Fruit fly (Drosophila melanogaster): ENCODE results near the gene Scox.
A peak's percentile ranks its signal among the peaks of the same experiment; 100 is the strongest.

Scox gene

DNA sequence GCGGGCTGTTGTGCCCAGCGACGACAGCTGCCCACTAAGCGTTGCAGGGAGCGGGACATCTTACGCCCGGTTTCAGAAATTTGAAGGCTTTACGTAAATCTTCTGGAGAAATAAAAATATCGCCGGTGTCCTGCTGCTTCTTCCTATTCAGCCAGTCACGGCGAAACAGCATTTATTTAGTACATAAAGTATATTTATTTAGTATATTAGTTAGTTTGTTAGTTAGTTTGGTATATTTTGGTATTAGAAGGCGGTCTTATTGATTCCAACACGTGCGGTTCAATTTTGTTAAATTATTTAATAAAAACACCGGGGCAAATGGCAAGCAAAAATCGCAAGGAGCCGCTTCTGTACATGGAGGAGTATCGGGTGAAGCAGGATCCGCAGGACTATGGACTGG lies at the start of gene Scox, which contains the start of gene Polr1C:
Gene Scox (minus strand): TSS at position 169 of the 400 bp plus-strand sequence.
Gene Polr1C (plus strand): TSS at position 238 of the 400 bp plus-strand sequence.
- TF ChIP-seq Sox102F (GFP tag; optimal IDR thresholded peaks at IDR 0.05) = no peak
- no peak for TF ChIP-seq CG8319 (GFP tag; optimal IDR thresholded peaks at IDR 0.05)
- TF ChIP-seq Hr4 (GFP tag; optimal IDR thresholded peaks at IDR 0.05) = no peak
- TF ChIP-seq eg (GFP tag; IDR thresholded peaks at IDR 0.05) = no peak
- no peak for TF ChIP-seq CG6854 (GFP tag; optimal IDR thresholded peaks at IDR 0.05)
- TF ChIP-seq fd59A (GFP tag; optimal IDR thresholded peaks at IDR 0.05) = no peak
- TF ChIP-seq CG4318 (GFP tag; optimal IDR thresholded peaks at IDR 0.05) = no peak

DNA sequence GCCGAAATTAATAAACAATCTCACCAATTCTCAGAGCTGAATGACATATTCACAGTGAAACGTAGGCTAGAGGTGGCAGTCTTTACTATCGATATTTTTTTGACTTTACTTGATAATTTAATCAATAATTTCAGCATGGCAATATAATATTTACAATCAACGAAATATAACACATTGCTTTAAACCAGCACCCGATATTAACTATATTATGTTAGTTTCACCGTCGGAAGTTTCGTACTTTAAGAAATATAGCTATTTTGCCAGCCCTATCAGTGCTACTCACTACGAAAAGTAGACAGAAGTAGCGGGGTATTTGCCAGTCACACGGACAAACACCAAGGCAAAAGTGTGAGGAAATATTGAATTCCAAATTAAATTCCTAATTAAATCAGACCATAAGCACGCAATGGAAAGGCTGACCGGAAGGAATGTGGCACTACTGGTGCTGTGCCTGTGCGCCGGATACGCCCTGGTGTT lies 42.1 kb upstream of the Scox start, which contains the start of the genes CG31917, Tfb5 and SelT:
Gene CG31917 (minus strand): TSS at position 51 of the 477 bp plus-strand sequence.
Gene Tfb5 (minus strand): TSS at position 51 of the 477 bp plus-strand sequence.
Gene SelT (plus strand): TSS at position 139 of the 477 bp plus-strand sequence.
- TF ChIP-seq Ets21C (GFP tag; optimal IDR thresholded peaks at IDR 0.05) (peak; percentile 54), CG34406 (GFP tag; optimal IDR thresholded peaks at IDR 0.05) (peak; percentile 5), Hr39 (GFP tag; optimal IDR thresholded peaks at IDR 0.05) (peak; percentile 65), Sox15 (GFP tag; optimal IDR thresholded peaks at IDR 0.05) (peak; percentile 31), CG6808 (GFP tag; optimal IDR thresholded peaks at IDR 0.05) (no peak), Met (GFP tag; optimal IDR thresholded peaks at IDR 0.05) (no peak), CG10669 (GFP tag; optimal IDR thresholded peaks at IDR 0.05) (no peak), Hr38 (GFP tag; optimal IDR thresholded peaks at IDR 0.05) (no peak), vri (GFP tag; optimal IDR thresholded peaks at IDR 0.05) (no peak), CG11902 (GFP tag; optimal IDR thresholded peaks at IDR 0.05) (peak; percentile 1), CG7368 (GFP tag; optimal IDR thresholded peaks at IDR 0.05) (no peak), Hr4 (GFP tag; optimal IDR thresholded peaks at IDR 0.05) (no peak), CG1621 (tag; optimal IDR thresholded peaks at IDR 0.05) (no peak), lz (GFP tag; optimal IDR thresholded peaks at IDR 0.05) (peak; percentile 65), OdsH (GFP tag; optimal IDR thresholded peaks at IDR 0.05) (no peak), Sox14 (GFP tag; optimal IDR thresholded peaks at IDR 0.05) (peak; percentile 50), acj6 (GFP tag; optimal IDR thresholded peaks at IDR 0.05) (peak; percentile 65), esn (GFP tag; optimal IDR thresholded peaks at IDR 0.05) (peak; percentile 73), CG4318 (GFP tag; optimal IDR thresholded peaks at IDR 0.05) (no peak), Ets96B (tag; optimal IDR thresholded peaks at IDR 0.05) (peak; percentile 52), eg (GFP tag; IDR thresholded peaks at IDR 0.05) (peak; percentile 63; the same call in 2 of the 3 replicates), pdm3 (GFP tag; optimal IDR thresholded peaks at IDR 0.05) (no peak), dsx (GFP tag; optimal IDR thresholded peaks at IDR 0.05; ENCODE audit: poor library complexity, severe bottlenecking) (no peak), Blimp-1 (GFP tag; optimal IDR thresholded peaks at IDR 0.05) (no peak), CG32006 (GFP tag; optimal IDR thresholded peaks at IDR 0.05) (no peak), Lpt (GFP tag; optimal IDR thresholded peaks at IDR 0.05) (no peak), CG8319 (GFP tag; optimal IDR thresholded peaks at IDR 0.05) (no peak), ss (GFP tag; optimal IDR thresholded peaks at IDR 0.05) (no peak), CG11762 (GFP tag; optimal IDR thresholded peaks at IDR 0.05; ENCODE audit: insufficient read depth) (no peak), fd59A (GFP tag; optimal IDR thresholded peaks at IDR 0.05) (no peak), achi (GFP tag; optimal IDR thresholded peaks at IDR 0.05) (peak; percentile 33), CG6854 (GFP tag; optimal IDR thresholded peaks at IDR 0.05) (no peak), CG15336 (GFP tag; IDR thresholded peaks at IDR 0.05) (no peak), fd85E (GFP tag; optimal IDR thresholded peaks at IDR 0.05) (no peak), CG3032 (tag; optimal IDR thresholded peaks at IDR 0.05) (peak; percentile 48), Sox102F (GFP tag; optimal IDR thresholded peaks at IDR 0.05) (no peak), net (GFP tag; optimal IDR thresholded peaks at IDR 0.05) (no peak), Gug (GFP tag; IDR thresholded peaks at IDR 0.05) (no peak), cyc (GFP tag; optimal IDR thresholded peaks at IDR 0.05) (peak; percentile 58), CG8119 (GFP tag; IDR thresholded peaks at IDR 0.05) (no peak), svp (GFP tag) (peak; percentile 86), salr (GFP tag; optimal IDR thresholded peaks at IDR 0.05) (no peak), Eip75B (GFP tag; optimal IDR thresholded peaks at IDR 0.05) (no peak), Eip78C (GFP tag) (no peak), topi (GFP tag; optimal IDR thresholded peaks at IDR 0.05) (peak; percentile 43), dac (GFP tag; optimal IDR thresholded peaks at IDR 0.05) (no peak), fkh (GFP tag; optimal IDR thresholded peaks at IDR 0.05) (no peak), CG16779 (tag; optimal IDR thresholded peaks at IDR 0.05) (no peak), CG10631 (GFP tag; optimal IDR thresholded peaks at IDR 0.05) (no peak)

Data from whole organism, prepupa.